Fruit fly (Drosophila melanogaster) whole organism, embryonic: ENCODE measurements around the gene CG6000.

ENCODE experiments used
- Adf1 ChIP-seq: fragments of 200-800 bp; sonication (Bioruptor generic); IDR thresholded peaks from 2 replicates; pipeline ENCODE4 v1.3.6; 2022; ENCODE audit warnings: missing biosample characterization, missing genetic modification characterization
- Antp ChIP-seq: fragments of 200-800 bp; sonication (Bioruptor generic); optimal IDR thresholded peaks from 3 replicates; lab custom pipeline; 2016; ENCODE audit warnings: missing biosample characterization, missing genetic modification characterization
- BtbVII ChIP-seq: fragments of 200-800 bp; sonication (Bioruptor generic); optimal IDR thresholded peaks from 3 replicates; lab custom pipeline; 2017; ENCODE audit warnings: missing biosample characterization, mild to moderate bottlenecking, missing genetic modification characterization
- CG13296 ChIP-seq: fragments of 200-800 bp; sonication (Bioruptor generic); optimal IDR thresholded peaks from 3 replicates; lab custom pipeline; 2018; ENCODE audit warnings: missing biosample characterization, mild to moderate bottlenecking, missing genetic modification characterization
- CG14667 ChIP-seq: fragments of 200-800 bp; sonication (Bioruptor generic); IDR thresholded peaks from 2 replicates; pipeline ENCODE4 v1.3.6; 2022; ENCODE audit warnings: missing biosample characterization, missing genetic modification characterization
- CG15011 ChIP-seq: fragments of 200-800 bp; sonication (Bioruptor generic); optimal IDR thresholded peaks from 3 replicates; lab custom pipeline; 2018; ENCODE audit warnings: missing biosample characterization, mild to moderate bottlenecking, missing genetic modification characterization
- CG16813 ChIP-seq: fragments of 200-800 bp; sonication (Bioruptor generic); IDR thresholded peaks from 3 replicates; pipeline ENCODE4 v1.3.6; 2022; ENCODE audit warnings: missing biosample characterization, missing genetic modification characterization; ENCODE audit not compliant: partially characterized antibody
- CG17385 ChIP-seq: fragments of 200-800 bp; sonication (Bioruptor generic); optimal IDR thresholded peaks from 3 replicates; lab custom pipeline; 2018; ENCODE audit warnings: missing biosample characterization, mild to moderate bottlenecking, missing genetic modification characterization
- CG2678 ChIP-seq: fragments of 200-800 bp; sonication (Bioruptor generic); optimal IDR thresholded peaks from 3 replicates; lab custom pipeline; 2019; ENCODE audit warnings: missing biosample characterization, mild to moderate bottlenecking, missing genetic modification characterization, moderate library complexity
- CG3838 ChIP-seq: fragments of 200-800 bp; sonication (Bioruptor generic); optimal IDR thresholded peaks from 3 replicates; lab custom pipeline; 2016; ENCODE audit warnings: missing biosample characterization, missing genetic modification characterization
- CG4730 ChIP-seq: fragments of 200-800 bp; sonication (Bioruptor generic); IDR thresholded peaks from 2 replicates; pipeline ENCODE4 v1.3.6; 2022; ENCODE audit warnings: missing biosample characterization, missing genetic modification characterization
- CG5245 ChIP-seq: fragments of 200-800 bp; sonication (Bioruptor generic); optimal IDR thresholded peaks from 3 replicates; lab custom pipeline; 2016; ENCODE audit warnings: missing biosample characterization, missing genetic modification characterization
- CG6272 ChIP-seq: fragments of 200-800 bp; sonication (Bioruptor generic); IDR thresholded peaks from 2 replicates; pipeline ENCODE4 v1.3.6; 2022; ENCODE audit warnings: missing biosample characterization, missing genetic modification characterization
- CG6654 ChIP-seq: fragments of 200-800 bp; sonication (Bioruptor generic); optimal IDR thresholded peaks from 2 replicates; lab custom pipeline; 2017; ENCODE audit warnings: missing biosample characterization, mild to moderate bottlenecking, missing genetic modification characterization
- CG7357 ChIP-seq: fragments of 200-800 bp; sonication (Bioruptor generic); IDR thresholded peaks from 3 replicates; pipeline ENCODE4 v1.3.6; 2022; ENCODE audit warnings: missing biosample characterization, missing genetic modification characterization
- CG7372 ChIP-seq: fragments of 200-800 bp; sonication (Bioruptor generic); IDR thresholded peaks from 2 replicates; pipeline ENCODE4 v1.3.6; 2022; ENCODE audit warnings: missing biosample characterization, missing genetic modification characterization
- CG8281 ChIP-seq: fragments of 200-800 bp; sonication (Bioruptor generic); optimal IDR thresholded peaks from 2 replicates; lab custom pipeline; 2018; ENCODE audit warnings: missing biosample characterization, mild to moderate bottlenecking, missing genetic modification characterization, moderate library complexity
- CG9797 ChIP-seq: fragments of 200-800 bp; sonication (Bioruptor generic); optimal IDR thresholded peaks from 3 replicates; lab custom pipeline; 2018; ENCODE audit warnings: missing biosample characterization, mild to moderate bottlenecking, missing genetic modification characterization
- Deaf1 ChIP-seq: fragments of 200-800 bp; optimal IDR thresholded peaks from 3 replicates; lab custom pipeline; 2019; ENCODE audit warnings: missing biosample characterization, mild to moderate bottlenecking, missing genetic modification characterization, moderate library complexity
- Fer1 ChIP-seq: fragments of 200-800 bp; sonication (Bioruptor generic); optimal IDR thresholded peaks from 2 replicates; lab custom pipeline; 2017; ENCODE audit warnings: missing biosample characterization, mild to moderate bottlenecking, missing genetic modification characterization
- Jarid2 ChIP-seq: fragments of 200-800 bp; sonication (Bioruptor generic); optimal IDR thresholded peaks from 3 replicates; lab custom pipeline; 2017; ENCODE audit warnings: mild to moderate bottlenecking, missing biosample characterization, missing genetic modification reagents, missing genetic modification characterization
- Mad ChIP-seq: fragments of 200-800 bp; sonication (Bioruptor generic); optimal IDR thresholded peaks from 2 replicates; lab custom pipeline; 2016; ENCODE audit warnings: missing biosample characterization, missing genetic modification characterization
- Mes4 ChIP-seq: fragments of 200-800 bp; sonication (Bioruptor generic); optimal IDR thresholded peaks from 2 replicates; lab custom pipeline; 2016; ENCODE audit warnings: missing biosample characterization, missing genetic modification characterization
- Ptx1 ChIP-seq: fragments of 200-800 bp; sonication (Bioruptor generic); IDR thresholded peaks from 2 replicates; pipeline ENCODE4 v1.3.6; 2022; ENCODE audit warnings: missing biosample characterization, missing genetic modification characterization
- TFAM ChIP-seq: fragments of 200-800 bp; sonication (Bioruptor generic); optimal IDR thresholded peaks from 2 replicates; lab custom pipeline; 2017; ENCODE audit warnings: missing biosample characterization, missing genetic modification characterization, inconsistent platforms
- Xbp1 ChIP-seq: fragments of 200-800 bp; sonication (Bioruptor generic); optimal IDR thresholded peaks from 3 replicates; lab custom pipeline; 2016; ENCODE audit warnings: missing biosample characterization, mild to moderate bottlenecking, missing genetic modification characterization
- ac ChIP-seq: fragments of 200-800 bp; sonication (Bioruptor generic); optimal IDR thresholded peaks from 3 replicates; lab custom pipeline; 2017; ENCODE audit warnings: missing biosample characterization, mild to moderate bottlenecking, missing genetic modification characterization
- bbx ChIP-seq: fragments of 200-800 bp; sonication (Bioruptor generic); IDR thresholded peaks from 2 replicates; pipeline ENCODE4 v1.3.6; 2022; ENCODE audit warnings: missing biosample characterization, missing genetic modification characterization; ENCODE audit not compliant: partially characterized antibody
- bigmax ChIP-seq: fragments of 200-800 bp; sonication (Bioruptor generic); optimal IDR thresholded peaks from 2 replicates; lab custom pipeline; 2018; ENCODE audit warnings: missing biosample characterization, mild to moderate bottlenecking, missing genetic modification characterization
- cas ChIP-seq: fragments of 200-800 bp; sonication (Bioruptor generic); IDR thresholded peaks from 2 replicates; pipeline ENCODE4 v1.3.6; 2022; ENCODE audit warnings: missing biosample characterization, missing genetic modification characterization
- cato ChIP-seq: fragments of 200-800 bp; sonication (Bioruptor generic); optimal IDR thresholded peaks from 2 replicates; lab custom pipeline; 2016; ENCODE audit warnings: missing biosample characterization, missing genetic modification characterization, borderline replicate concordance
- cwo ChIP-seq: fragments of 200-800 bp; sonication (Bioruptor generic); optimal IDR thresholded peaks from 3 replicates; lab custom pipeline; 2017; ENCODE audit warnings: missing biosample characterization, missing genetic modification characterization, mild to moderate bottlenecking, moderate library complexity, missing genetic modification reagents
- fru ChIP-seq: fragments of >200 bp; optimal IDR thresholded peaks from 2 replicates; lab custom pipeline; 2017
- gsb ChIP-seq: fragments of 200-800 bp; sonication (Bioruptor generic); IDR thresholded peaks from 2 replicates; pipeline ENCODE4 v1.3.6; 2022; ENCODE audit warnings: missing biosample characterization, missing genetic modification characterization
- gt ChIP-seq: fragments of 200-800 bp; sonication (Bioruptor generic); IDR thresholded peaks from 2 replicates; pipeline ENCODE4 v1.3.6; 2022; ENCODE audit warnings: missing biosample characterization, missing genetic modification characterization
- hbn ChIP-seq: fragments of 200-800 bp; sonication (Bioruptor generic); IDR thresholded peaks from 2 replicates; pipeline ENCODE4 v1.3.6; 2022; ENCODE audit warnings: missing biosample characterization, missing genetic modification characterization; ENCODE audit not compliant: partially characterized antibody
- knrl ChIP-seq: fragments of 200-800 bp; sonication (Bioruptor generic); IDR thresholded peaks from 3 replicates; pipeline ENCODE4 v1.3.6; 2022; ENCODE audit warnings: missing biosample characterization, missing genetic modification characterization; ENCODE audit not compliant: partially characterized antibody
- lbe ChIP-seq: fragments of 200-800 bp; sonication (Bioruptor generic); optimal IDR thresholded peaks from 2 replicates; lab custom pipeline; 2016; ENCODE audit warnings: missing biosample characterization, mild to moderate bottlenecking, missing genetic modification characterization
- mirr ChIP-seq: fragments of 200-800 bp; sonication (Bioruptor generic); optimal IDR thresholded peaks from 3 replicates; lab custom pipeline; 2018; ENCODE audit warnings: missing biosample characterization, mild to moderate bottlenecking, missing genetic modification characterization
- nmo ChIP-seq: fragments of 200-800 bp; sonication (Bioruptor generic); optimal IDR thresholded peaks from 2 replicates; lab custom pipeline; 2018; ENCODE audit warnings: missing biosample characterization, mild to moderate bottlenecking, missing genetic modification characterization, moderate library complexity
- oc ChIP-seq: fragments of 200-800 bp; sonication (Bioruptor generic); optimal IDR thresholded peaks from 2 replicates; lab custom pipeline; 2018; ENCODE audit warnings: missing biosample characterization, mild to moderate bottlenecking, missing genetic modification characterization, moderate library complexity
- peb ChIP-seq: fragments of 200-800 bp; sonication (Bioruptor generic); IDR thresholded peaks from 2 replicates; pipeline ENCODE4 v1.3.6; 2022; ENCODE audit warnings: missing biosample characterization, missing genetic modification characterization
- pita ChIP-seq: fragments of 200-800 bp; sonication (Bioruptor generic); optimal IDR thresholded peaks from 2 replicates; lab custom pipeline; 2017; ENCODE audit warnings: missing biosample characterization, mild to moderate bottlenecking, missing genetic modification characterization
- repo ChIP-seq: fragments of 200-800 bp; sonication (Bioruptor generic); optimal IDR thresholded peaks from 2 replicates; lab custom pipeline; 2016; ENCODE audit warnings: missing biosample characterization, missing genetic modification characterization
- run ChIP-seq: fragments of 200-800 bp; sonication (Bioruptor generic); optimal IDR thresholded peaks from 3 replicates; lab custom pipeline; 2018; ENCODE audit warnings: missing biosample characterization, mild to moderate bottlenecking, missing genetic modification characterization
- sisA ChIP-seq: fragments of 200-800 bp; sonication (Bioruptor generic); IDR thresholded peaks from 2 replicates; pipeline ENCODE4 v1.3.6; 2022; ENCODE audit warnings: missing biosample characterization, missing genetic modification characterization
- slou ChIP-seq: fragments of 200-800 bp; sonication (Bioruptor generic); optimal IDR thresholded peaks from 3 replicates; lab custom pipeline; 2016; ENCODE audit warnings: missing biosample characterization, missing genetic modification characterization
- tap ChIP-seq: fragments of 200-800 bp; optimal IDR thresholded peaks from 3 replicates; lab custom pipeline; 2019; ENCODE audit warnings: missing biosample characterization, mild to moderate bottlenecking, missing genetic modification characterization, moderate library complexity
- tgo ChIP-seq: fragments of 200-800 bp; sonication (Bioruptor generic); IDR thresholded peaks from 3 replicates; pipeline ENCODE4 v1.3.6; 2022; ENCODE audit warnings: missing biosample characterization, missing genetic modification characterization
- wdn ChIP-seq: fragments of 200-800 bp; sonication (Bioruptor generic); IDR thresholded peaks from 2 replicates; pipeline ENCODE4 v1.3.6; 2022; ENCODE audit warnings: missing biosample characterization, missing genetic modification characterization
- zfh2 ChIP-seq: fragments of 200-800 bp; sonication (Bioruptor generic); optimal IDR thresholded peaks from 2 replicates; lab custom pipeline; 2016; ENCODE audit warnings: missing biosample characterization, missing genetic modification characterization

Gene CG6000

DNA sequence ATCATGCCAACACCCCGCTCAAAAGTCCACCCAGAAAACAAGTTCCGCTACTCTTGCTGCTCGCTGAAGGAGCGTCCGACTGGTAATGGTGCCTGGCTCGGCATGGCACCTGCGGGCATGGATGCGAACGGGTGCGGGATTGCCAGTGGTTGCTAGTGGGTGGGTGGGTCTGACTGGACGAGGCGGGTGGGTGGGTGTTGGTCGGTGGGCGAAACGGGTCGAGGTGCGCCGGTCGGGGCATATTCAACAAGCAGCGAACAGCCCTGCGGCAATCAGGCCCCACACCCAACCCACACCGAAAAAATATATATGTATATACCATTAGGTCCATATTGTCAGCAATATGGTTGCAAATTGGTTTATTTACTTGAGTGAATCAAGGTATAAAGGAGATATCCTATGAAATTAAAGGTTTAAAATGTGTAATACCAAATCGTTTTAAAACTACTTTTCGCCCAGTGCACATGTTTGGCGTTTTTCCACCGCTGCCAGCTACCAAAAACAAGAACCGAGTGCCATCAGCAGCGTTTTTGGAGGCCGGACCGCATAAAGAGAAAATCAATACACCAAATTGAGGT, 43.5 kb upstream of the CG6000 start (continued):
- no peak for TF ChIP-seq knrl (GFP tag; lab: Robert Waterston, UW)
- peak; percentile 68 for TF ChIP-seq CG17385 (GFP tag; lab: Kevin White, UChicago)
- TF ChIP-seq Xbp1 (GFP tag; lab: Kevin White, UChicago) = peak; percentile 57
- peak; percentile 69 for TF ChIP-seq CG2678 (tag; lab: Kevin White, UChicago)
- no peak for TF ChIP-seq run
- TF ChIP-seq Mes4 (GFP tag; lab: Kevin White, UChicago) = no peak
- peak; percentile 29 for TF ChIP-seq BtbVII
- no peak for TF ChIP-seq repo
- TF ChIP-seq slou (GFP tag; lab: Kevin White, UChicago) = no peak
- no peak for TF ChIP-seq hbn (GFP tag; lab: Robert Waterston, UW)
- TF ChIP-seq CG5245 = peak; percentile 4
- TF ChIP-seq cato (GFP tag; lab: Kevin White, UChicago) = peak; percentile 5
- TF ChIP-seq Antp = peak; percentile 9
- peak; percentile 20 for TF ChIP-seq zfh2 (GFP tag; lab: Kevin White, UChicago)
- TF ChIP-seq CG9797 (GFP tag; lab: Kevin White, UChicago) = no peak
- TF ChIP-seq CG7372 = peak; percentile 53; the same call in 1 of the 2 replicates
- TF ChIP-seq lbe (GFP tag; lab: Kevin White, UChicago) = no peak
- no peak for TF ChIP-seq CG6654 (GFP tag; lab: Kevin White, UChicago)
- TF ChIP-seq tap (tag; lab: Kevin White, UChicago) = peak; percentile 62
- peak; percentile 65 for TF ChIP-seq nmo (GFP tag; lab: Kevin White, UChicago)
- no peak for TF ChIP-seq fru (lab: Kevin White, UChicago)
- TF ChIP-seq bbx (GFP tag; lab: Robert Waterston, UW) = no peak
- peak; percentile 67 for TF ChIP-seq sisA (GFP tag; lab: Robert Waterston, UW)
- TF ChIP-seq wdn (GFP tag; lab: Robert Waterston, UW) = peak; percentile 52; the same call in 1 of the 2 replicates
- peak; percentile 53; the same call in 2 of the 3 replicates for TF ChIP-seq CG7357 (GFP tag; lab: Robert Waterston, UW)
- no peak for TF ChIP-seq cas (GFP tag; lab: Robert Waterston, UW)
- no peak for TF ChIP-seq pita
- TF ChIP-seq CG14667 (GFP tag; lab: Robert Waterston, UW) = peak; percentile 25; the same call in 1 of the 2 replicates
- no peak for TF ChIP-seq Jarid2 (GFP tag; lab: Kevin White, UChicago)
- peak; percentile 25 for TF ChIP-seq CG15011 (GFP tag; lab: Kevin White, UChicago)
- peak; percentile 73 for TF ChIP-seq Ptx1
- TF ChIP-seq CG6272 (GFP tag; lab: Robert Waterston, UW) = peak; percentile 44; the same call in 1 of the 2 replicates
- TF ChIP-seq bigmax (GFP tag; lab: Kevin White, UChicago) = no peak
- peak; percentile 75 for TF ChIP-seq tgo (GFP tag; lab: Robert Waterston, UW)
- no peak for TF ChIP-seq TFAM (GFP tag; lab: Kevin White, UChicago)
- no peak for TF ChIP-seq CG8281
- TF ChIP-seq peb = no peak
- TF ChIP-seq Adf1 = peak; percentile 44
- TF ChIP-seq Deaf1 (tag; lab: Kevin White, UChicago) = peak; percentile 26
- peak; percentile 5 for TF ChIP-seq Mad (GFP tag; lab: Kevin White, UChicago)
- peak; percentile 9 for TF ChIP-seq mirr (GFP tag; lab: Kevin White, UChicago)
- no peak for TF ChIP-seq CG3838 (GFP tag; lab: Kevin White, UChicago)
- TF ChIP-seq CG13296 = peak; percentile 43
- TF ChIP-seq Fer1 = peak; percentile 85
- no peak for TF ChIP-seq ac (GFP tag; lab: Kevin White, UChicago)
- TF ChIP-seq cwo = peak; percentile 57
- TF ChIP-seq CG16813 (GFP tag; lab: Robert Waterston, UW) = no peak
- peak; percentile 56 for TF ChIP-seq CG4730 (GFP tag; lab: Robert Waterston, UW)
- no peak for TF ChIP-seq gt (GFP tag; lab: Robert Waterston, UW)
- TF ChIP-seq oc (tag; lab: Kevin White, UChicago) = peak; percentile 38
- TF ChIP-seq gsb = peak; percentile 58
